Worm (Caenorhabditis elegans) whole organism, early embryonic: Measurements from ENCODE around the gene R06B9.5.
A peak's percentile ranks its signal among the peaks of the same experiment; 100 is the strongest.

Experiments used
- B0310.2 ChIP-seq: sonication (generic microtip); optimal IDR thresholded peaks from 2 replicates; lab custom pipeline; 2016; ENCODE audit warnings: mild to moderate bottlenecking, missing genetic modification characterization, missing compliant biosample characterization
- F13C5.2 ChIP-seq: sonication (generic microtip); optimal IDR thresholded peaks from 2 replicates; lab custom pipeline; 2017; ENCODE audit warnings: mild to moderate bottlenecking, missing genetic modification characterization, inconsistent platforms, missing compliant biosample characterization
- aly-1 ChIP-seq: sonication (generic microtip); optimal IDR thresholded peaks from 2 replicates; lab custom pipeline; 2016; ENCODE audit warnings: missing genetic modification characterization, missing compliant biosample characterization
- ama-1 ChIP-seq: fragments of 150-350 bp; optimal IDR thresholded peaks from 2 replicates; lab custom pipeline; 2014
- ceh-13 ChIP-seq: fragments of 200-800 bp; sonication (Bioruptor generic); optimal IDR thresholded peaks from 2 replicates; lab custom pipeline; 2018; ENCODE audit warnings: mild to moderate bottlenecking, missing genetic modification characterization, missing compliant biosample characterization
- ceh-36 ChIP-seq: sonication (generic microtip); optimal IDR thresholded peaks from 2 replicates; lab custom pipeline; 2016; ENCODE audit warnings: missing genetic modification characterization, inconsistent platforms, missing compliant biosample characterization
- ets-7 ChIP-seq: sonication (generic microtip); optimal IDR thresholded peaks from 2 replicates; lab custom pipeline; 2016; ENCODE audit warnings: missing genotype, missing genetic modification characterization, missing compliant biosample characterization
- flt-1 ChIP-seq: fragments of 200-800 bp; sonication (Bioruptor generic); IDR thresholded peaks from 2 replicates; pipeline ENCODE4 v1.3.6; 2022; ENCODE audit warnings: missing genetic modification characterization, missing compliant biosample characterization
- hmbx-1 ChIP-seq: sonication (generic microtip); optimal IDR thresholded peaks from 2 replicates; lab custom pipeline; 2016; ENCODE audit warnings: mild to moderate bottlenecking, missing genetic modification characterization, missing compliant biosample characterization
- hmg-4 ChIP-seq: fragments of 200-800 bp; sonication (Bioruptor generic); optimal IDR thresholded peaks from 2 replicates; lab custom pipeline; 2018; ENCODE audit warnings: mild to moderate bottlenecking, missing genetic modification characterization, missing compliant biosample characterization
- hnd-1 ChIP-seq: sonication (generic microtip); optimal IDR thresholded peaks from 2 replicates; lab custom pipeline; 2016; ENCODE audit warnings: missing genetic modification characterization, missing compliant biosample characterization
- pes-1 ChIP-seq: fragments of 200-800 bp; sonication (Bioruptor generic); IDR thresholded peaks from 2 replicates; pipeline ENCODE4 v1.3.6; 2022; ENCODE audit warnings: missing genetic modification reagents, missing genetic modification characterization, missing compliant biosample characterization
- scrt-1 ChIP-seq: fragments of 200-800 bp; sonication (Bioruptor generic); IDR thresholded peaks from 2 replicates; pipeline ENCODE4 v1.3.6; 2022; ENCODE audit warnings: missing genetic modification characterization, missing compliant biosample characterization
- sea-1 ChIP-seq: fragments of 200-800 bp; sonication (Bioruptor generic); conservative IDR thresholded peaks from 2 replicates; pipeline ENCODE4 v1.3.6; 2022; ENCODE audit warnings: missing genetic modification characterization, missing compliant biosample characterization
- tbx-11 ChIP-seq: fragments of 200-800 bp; sonication (Bioruptor generic); IDR thresholded peaks from 2 replicates; pipeline ENCODE4 v1.3.6; 2022; ENCODE audit warnings: missing genetic modification characterization, missing compliant biosample characterization
- tbx-37 ChIP-seq: fragments of 200-800 bp; sonication (Bioruptor generic); conservative IDR thresholded peaks from 2 replicates; pipeline ENCODE4 v1.3.6; 2022; ENCODE audit warnings: missing genetic modification reagents, missing genetic modification characterization, missing compliant biosample characterization
- tra-4 ChIP-seq: sonication (generic microtip); optimal IDR thresholded peaks from 2 replicates; lab custom pipeline; 2017; ENCODE audit warnings: missing genetic modification characterization, missing compliant biosample characterization

The R06B9.5 gene

DNA sequence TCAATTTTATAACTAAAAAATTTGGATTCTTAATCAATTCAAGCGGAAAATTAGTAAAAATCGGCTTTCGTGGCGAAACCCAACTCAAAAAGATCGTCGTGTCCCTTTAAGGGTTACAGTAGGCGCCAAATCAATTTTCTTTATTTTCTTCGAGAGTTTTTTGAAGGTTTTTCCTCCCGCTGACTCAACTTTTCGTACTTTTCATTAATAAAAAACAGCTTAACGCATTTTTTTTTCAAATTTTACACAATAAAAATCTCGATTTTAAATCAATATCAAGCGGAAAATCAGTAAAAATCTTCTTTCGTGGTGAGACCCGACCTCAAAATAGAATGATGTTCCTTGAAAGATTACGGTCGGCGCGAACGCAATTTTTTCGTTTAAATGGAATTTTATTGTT lies 4.0 kb upstream of the R06B9.5 start:
- TF ChIP-seq sea-1 (no peak), tbx-11 (no peak), F13C5.2 (tag; lab: Kevin White, UChicago) (no peak), tbx-37 (GFP tag; lab: Robert Waterston, UW) (no peak)

ce11 chrII:13732577-13732976 lies 3.5 kb upstream of the R06B9.5 start:
- no peak for TF ChIP-seq ceh-36 (tag; lab: Kevin White, UChicago)
- no peak for TF ChIP-seq tbx-37 (GFP tag; lab: Robert Waterston, UW)
- TF ChIP-seq tra-4, result no peak
- no peak for TF ChIP-seq flt-1 (GFP tag; lab: Robert Waterston, UW)

ce11 chrII:13736906-13737305 lies 786 bp downstream of the R06B9.5 start:
- peak; percentile 4 for TF ChIP-seq hmg-4
- TF ChIP-seq ceh-36 (tag; lab: Kevin White, UChicago), result no peak
- TF ChIP-seq ama-1 (lab: Kevin White, UChicago), result no peak

DNA sequence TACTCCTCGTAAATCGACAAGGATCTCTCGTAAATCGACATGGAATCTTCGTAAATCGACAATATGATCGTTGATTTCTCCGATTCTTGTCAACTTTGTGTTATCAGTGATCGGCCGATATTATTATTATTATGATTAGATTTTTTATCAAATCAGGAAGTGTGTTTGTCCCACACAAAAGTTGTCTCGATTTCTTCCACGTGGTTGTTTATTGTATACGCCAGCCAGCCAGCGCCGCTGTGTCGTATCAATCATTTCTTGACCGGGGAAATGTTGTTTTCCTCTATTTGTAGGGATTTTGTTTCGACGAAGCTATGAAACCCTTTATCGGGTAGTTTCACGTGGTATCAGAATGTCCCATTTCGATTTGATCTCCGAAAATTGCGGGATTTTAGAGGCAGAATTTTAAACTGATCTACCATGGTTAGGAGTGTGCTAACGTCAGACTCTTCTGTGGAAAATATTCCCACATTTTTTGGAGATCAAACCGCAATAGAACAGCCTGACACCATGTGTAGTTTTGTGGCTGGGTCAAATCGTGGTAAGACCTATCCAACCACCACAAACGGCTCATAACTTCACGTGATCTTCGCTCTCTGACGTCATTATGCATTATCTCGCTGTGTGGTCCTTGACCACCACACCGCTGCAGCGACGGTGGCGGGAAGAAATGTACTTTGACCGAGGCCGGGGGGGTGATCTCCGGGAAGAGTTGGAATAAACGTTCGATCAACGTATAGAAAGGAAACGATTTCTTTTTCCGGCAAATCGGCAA lies 1.8 kb downstream of the R06B9.5 start:
- TF ChIP-seq ama-1 (lab: Kevin White, UChicago) (no peak), sea-1 (0 out of 2 replicates have a peak, but pooled peaks have one; percentile 32), tbx-11 (no peak)

ce11 chrII:13739423-13739822 lies 3.3 kb downstream of the R06B9.5 start:
- TF ChIP-seq ceh-36 (tag; lab: Kevin White, UChicago) (peak; percentile 22), tra-4 (no peak)

ce11 chrII:13741449-13741848 lies 5.3 kb downstream of the R06B9.5 start, which contains the start of gene mig-14:
Gene mig-14 (plus strand): TSS chrII:13741738.
- TF ChIP-seq flt-1 (GFP tag; lab: Robert Waterston, UW), result no peak
- TF ChIP-seq ama-1 (lab: Kevin White, UChicago), result no peak
- no peak for TF ChIP-seq tbx-11
- TF ChIP-seq aly-1 (tag; lab: Kevin White, UChicago), result no peak
- TF ChIP-seq hmg-4, result no peak
- TF ChIP-seq ceh-13 (GFP tag; lab: Kevin White, UChicago), result no peak
- TF ChIP-seq pes-1 (GFP tag; lab: Robert Waterston, UW), result no peak
- TF ChIP-seq tbx-37 (GFP tag; lab: Robert Waterston, UW), result no peak
- TF ChIP-seq ets-7 (tag; lab: Kevin White, UChicago), result no peak
- no peak for TF ChIP-seq ceh-36 (tag; lab: Kevin White, UChicago)
- no peak for TF ChIP-seq sea-1
- no peak for TF ChIP-seq hmbx-1 (tag; lab: Kevin White, UChicago)
- TF ChIP-seq tra-4, result no peak
- TF ChIP-seq hnd-1, result no peak
- TF ChIP-seq scrt-1 (GFP tag; lab: Robert Waterston, UW), result no peak
- TF ChIP-seq F13C5.2 (tag; lab: Kevin White, UChicago), result no peak
- TF ChIP-seq B0310.2 (tag; lab: Kevin White, UChicago), result no peak

DNA sequence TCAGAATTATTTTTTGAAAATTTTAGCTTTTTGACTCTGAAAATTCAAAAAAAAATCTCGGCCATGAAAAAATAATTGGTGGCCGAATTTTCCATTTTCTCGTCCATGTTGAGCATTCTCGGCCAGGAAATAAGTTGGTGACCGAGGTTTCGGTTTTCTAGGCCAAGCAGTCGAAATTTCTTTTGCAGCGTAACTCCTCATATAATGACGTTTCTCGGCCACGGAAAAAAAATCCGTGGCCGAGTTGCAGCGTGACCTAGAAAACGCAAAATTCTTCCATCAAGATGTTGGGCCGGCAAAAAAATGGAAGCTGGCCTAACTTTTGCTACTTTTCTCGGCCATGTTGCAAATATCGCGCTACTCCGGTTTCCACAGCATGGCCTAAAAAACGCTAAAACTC lies 14.0 kb downstream of the R06B9.5 start:
- TF ChIP-seq ceh-13 (GFP tag; lab: Kevin White, UChicago) (no peak), scrt-1 (GFP tag; lab: Robert Waterston, UW) (no peak), F13C5.2 (tag; lab: Kevin White, UChicago) (no peak), aly-1 (tag; lab: Kevin White, UChicago) (no peak), tbx-11 (no peak)

DNA sequence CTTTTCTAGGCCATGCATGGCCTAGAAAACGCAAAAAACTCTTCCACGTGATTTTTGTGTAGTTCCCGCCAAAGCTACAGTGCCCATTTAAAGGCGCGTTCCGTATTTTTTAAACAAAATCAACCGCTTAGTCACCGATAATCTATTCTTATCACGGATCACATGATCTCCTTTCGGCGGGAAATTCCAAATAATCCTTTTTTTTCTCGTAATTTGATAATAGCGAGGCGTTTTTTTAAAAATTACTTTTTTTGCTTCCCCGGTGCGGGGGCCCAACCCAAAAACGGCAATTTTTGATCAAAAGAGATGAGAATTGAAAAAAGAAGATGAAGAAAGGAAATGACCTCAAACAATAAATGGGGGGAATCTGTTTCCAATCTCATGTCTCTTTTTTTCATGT lies 14.9 kb downstream of the R06B9.5 start:
- TF ChIP-seq ets-7 (tag; lab: Kevin White, UChicago) (no peak), tbx-11 (no peak), hmbx-1 (tag; lab: Kevin White, UChicago) (no peak), hmg-4 (no peak), aly-1 (tag; lab: Kevin White, UChicago) (no peak), ceh-36 (tag; lab: Kevin White, UChicago) (no peak), tra-4 (no peak), pes-1 (GFP tag; lab: Robert Waterston, UW) (no peak), scrt-1 (GFP tag; lab: Robert Waterston, UW) (no peak), hnd-1 (no peak), ceh-13 (GFP tag; lab: Kevin White, UChicago) (no peak), ama-1 (lab: Kevin White, UChicago) (no peak), B0310.2 (tag; lab: Kevin White, UChicago) (no peak)

DNA sequence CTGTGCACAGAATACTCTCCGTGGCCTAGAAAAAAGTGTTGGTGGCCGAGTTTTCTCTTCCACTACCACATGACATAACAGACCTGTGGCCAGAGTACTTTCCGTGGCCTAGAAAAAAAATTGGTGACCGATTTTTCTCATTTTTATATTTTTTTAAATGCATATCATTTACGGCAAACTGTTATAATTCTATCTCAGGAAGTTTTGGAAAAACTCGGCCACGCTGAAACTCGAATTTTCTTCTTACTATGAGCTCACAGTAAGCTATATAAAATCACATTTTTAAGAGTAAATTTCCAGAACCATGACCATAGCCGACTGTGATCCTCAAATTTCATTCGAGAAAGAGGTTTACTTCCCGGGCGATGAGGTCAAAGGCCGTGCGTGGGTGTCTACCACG lies 15.9 kb downstream of the R06B9.5 start, which contains the start of gene arrd-14:
TSS of gene arrd-14 (plus strand) at position 301 of the 400 bp plus-strand sequence.
- TF ChIP-seq hmbx-1 (tag; lab: Kevin White, UChicago), result no peak
- no peak for TF ChIP-seq aly-1 (tag; lab: Kevin White, UChicago)
- no peak for TF ChIP-seq tbx-37 (GFP tag; lab: Robert Waterston, UW)
- no peak for TF ChIP-seq sea-1
- TF ChIP-seq hnd-1, result no peak
- TF ChIP-seq B0310.2 (tag; lab: Kevin White, UChicago), result no peak
- no peak for TF ChIP-seq ama-1 (lab: Kevin White, UChicago)
- no peak for TF ChIP-seq ceh-13 (GFP tag; lab: Kevin White, UChicago)
- TF ChIP-seq F13C5.2 (tag; lab: Kevin White, UChicago), result no peak
- no peak for TF ChIP-seq flt-1 (GFP tag; lab: Robert Waterston, UW)
- no peak for TF ChIP-seq scrt-1 (GFP tag; lab: Robert Waterston, UW)
- TF ChIP-seq tbx-11, result no peak
- no peak for TF ChIP-seq tra-4
- TF ChIP-seq ceh-36 (tag; lab: Kevin White, UChicago), result no peak
- TF ChIP-seq hmg-4, result no peak
- TF ChIP-seq pes-1 (GFP tag; lab: Robert Waterston, UW), result no peak
- TF ChIP-seq ets-7 (tag; lab: Kevin White, UChicago), result no peak
